Fruit fly (Drosophila melanogaster) whole organism, wandering third instar larva: ENCODE data around the gene Frmd5.

Experiments used
- CG32264 ChIP-seq: fragments of 200-800 bp; sonication (Bioruptor generic); optimal IDR thresholded peaks from 2 replicates; lab custom pipeline; 2016; ENCODE audit warnings: missing biosample characterization, missing genetic modification characterization
- Dif ChIP-seq: fragments of 200-275, 200-300 bp; sonication (Bioruptor generic); optimal IDR thresholded peaks from 2 replicates; lab custom pipeline; 2018; ENCODE audit warnings: missing biosample characterization, missing genetic modification characterization; ENCODE audit not compliant: partially characterized antibody
- Jra ChIP-seq: sonication (Bioruptor generic); optimal IDR thresholded peaks from 2 replicates; lab custom pipeline; 2016; ENCODE audit warnings: missing biosample characterization, missing genetic modification characterization
- OdsH ChIP-seq: fragments of 200-800 bp; sonication (Bioruptor generic); optimal IDR thresholded peaks from 2 replicates; lab custom pipeline; 2016; ENCODE audit warnings: missing biosample characterization, mild to moderate bottlenecking, missing genetic modification characterization
- brk ChIP-seq: fragments of 200-800 bp; sonication (Bioruptor generic); optimal IDR thresholded peaks from 2 replicates; lab custom pipeline; 2016; ENCODE audit warnings: missing biosample characterization, mild to moderate bottlenecking, missing genetic modification characterization
- dmrt93B ChIP-seq: fragments of 200-800 bp; sonication (Bioruptor generic); optimal IDR thresholded peaks from 2 replicates; lab custom pipeline; 2018; ENCODE audit warnings: missing biosample characterization, mild to moderate bottlenecking, missing genetic modification characterization
- h ChIP-seq: fragments of 200-800 bp; sonication (Bioruptor generic); optimal IDR thresholded peaks from 3 replicates; lab custom pipeline; 2016; ENCODE audit warnings: missing biosample characterization, mild to moderate bottlenecking, missing genetic modification characterization
- tai ChIP-seq: sonication (Bioruptor generic); optimal IDR thresholded peaks from 2 replicates; lab custom pipeline; 2016; ENCODE audit warnings: missing biosample characterization, missing genetic modification characterization

Frmd5 gene

dm6 chr2L:10396877-10397587 is 52.8 kb downstream of the Frmd5 start:
- TF ChIP-seq Dif (GFP tag; lab: Kevin White, UChicago) (no peak), Jra (GFP tag; lab: Kevin White, UChicago) (peak; percentile 36), CG32264 (GFP tag; lab: Kevin White, UChicago) (no peak), h (GFP tag; lab: Kevin White, UChicago) (no peak), tai (GFP tag; lab: Kevin White, UChicago) (peak; percentile 4), dmrt93B (GFP tag; lab: Kevin White, UChicago) (no peak), OdsH (GFP tag; lab: Kevin White, UChicago) (no peak), brk (GFP tag; lab: Kevin White, UChicago) (no peak)
